Worm (Caenorhabditis elegans) whole organism, L2 larva: Measurements from ENCODE around the gene srg-10.

Experiments used
- C34F6.9 ChIP-seq: fragments of 150-350 bp; optimal IDR thresholded peaks from 2 replicates; lab custom pipeline; 2014; ENCODE audit warnings: missing biosample characterization, missing genetic modification characterization
- F13H6.1 ChIP-seq: sonication (generic microtip); optimal IDR thresholded peaks from 2 replicates; lab custom pipeline; 2016; ENCODE audit warnings: missing genetic modification characterization, missing compliant biosample characterization
- R02D3.7 ChIP-seq: fragments of 150-350 bp; optimal IDR thresholded peaks from 2 replicates; lab custom pipeline; 2014; ENCODE audit warnings: missing biosample characterization, missing genetic modification characterization
- Y55F3AM.14 ChIP-seq: fragments of 200-800 bp; sonication (Bioruptor generic); optimal IDR thresholded peaks from 2 replicates; lab custom pipeline; 2018; ENCODE audit warnings: mild to moderate bottlenecking, missing genetic modification characterization, missing compliant biosample characterization
- ZK546.5 ChIP-seq: sonication (generic microtip); optimal IDR thresholded peaks from 2 replicates; lab custom pipeline; 2017; ENCODE audit warnings: missing biosample characterization, missing genetic modification characterization
- alr-1 ChIP-seq: fragments of 150-350 bp; optimal IDR thresholded peaks from 2 replicates; lab custom pipeline; 2014; ENCODE audit warnings: missing biosample characterization, missing genetic modification characterization
- aly-2 ChIP-seq: fragments of 150-350 bp; optimal IDR thresholded peaks from 2 replicates; lab custom pipeline; 2014; ENCODE audit warnings: missing biosample characterization, missing genetic modification characterization
- ama-1 ChIP-seq: fragments of 150-350 bp; optimal IDR thresholded peaks from 2 replicates; lab custom pipeline; 2018; ENCODE audit warnings: inconsistent platforms
- blmp-1 ChIP-seq: sonication (generic microtip); optimal IDR thresholded peaks from 2 replicates; lab custom pipeline; 2017; ENCODE audit warnings: missing genetic modification characterization, mild to moderate bottlenecking, missing compliant biosample characterization, antibody characterized with exemption, moderate library complexity; ENCODE audit not compliant: insufficient read depth
- ceh-16 ChIP-seq: fragments of 150-350 bp; optimal IDR thresholded peaks from 2 replicates; lab custom pipeline; 2014; ENCODE audit warnings: missing biosample characterization, missing genetic modification characterization
- ceh-82 ChIP-seq: fragments of 150-350 bp; optimal IDR thresholded peaks from 2 replicates; lab custom pipeline; 2014; ENCODE audit warnings: missing biosample characterization, missing genetic modification characterization
- crh-2 ChIP-seq: sonication (generic microtip); optimal IDR thresholded peaks from 2 replicates; lab custom pipeline; 2017; ENCODE audit warnings: missing biosample characterization, missing genetic modification characterization
- dmd-4 ChIP-seq: sonication (generic microtip); optimal IDR thresholded peaks from 2 replicates; lab custom pipeline; 2017; ENCODE audit warnings: missing biosample characterization, missing genetic modification characterization
- egl-27 ChIP-seq: sonication (generic microtip); optimal IDR thresholded peaks from 3 replicates; lab custom pipeline; 2017; ENCODE audit warnings: missing biosample characterization, missing genetic modification reagents, missing genetic modification characterization
- elt-1 ChIP-seq: fragments of 150-350 bp; optimal IDR thresholded peaks from 2 replicates; lab custom pipeline; 2014; ENCODE audit warnings: missing biosample characterization, missing genetic modification characterization
- fos-1 ChIP-seq: fragments of 150-350 bp; optimal IDR thresholded peaks from 2 replicates; lab custom pipeline; 2014; ENCODE audit warnings: missing biosample characterization, missing genetic modification characterization
- gmeb-1 ChIP-seq: fragments of 150-350 bp; optimal IDR thresholded peaks from 2 replicates; lab custom pipeline; 2014; ENCODE audit warnings: missing biosample characterization, missing genetic modification characterization
- lin-11 ChIP-seq: fragments of 150-350 bp; sonication (generic microtip); optimal IDR thresholded peaks from 2 replicates; lab custom pipeline; 2014; ENCODE audit warnings: missing biosample characterization, missing genetic modification characterization, inconsistent platforms, mixed read lengths
- lin-13 ChIP-seq: fragments of 150-350 bp; optimal IDR thresholded peaks from 2 replicates; lab custom pipeline; 2014; ENCODE audit warnings: missing biosample characterization, missing genetic modification reagents, missing genetic modification characterization
- lin-39 ChIP-seq: fragments of 150-350 bp; optimal IDR thresholded peaks from 2 replicates; lab custom pipeline; 2014; ENCODE audit warnings: missing biosample characterization, missing genetic modification reagents, missing genetic modification characterization
- lsy-2 ChIP-seq, 2 experiments: fragments of 150-350 bp in 1 of 2; sonication (generic microtip) in 1 of 2; optimal IDR thresholded peaks; 2 replicates each; lab custom pipeline; 2014 to 2017; ENCODE audit warnings: missing biosample characterization in 2 of 2, missing genetic modification characterization in 2 of 2
- mab-5 ChIP-seq: fragments of 150-350 bp; optimal IDR thresholded peaks from 2 replicates; lab custom pipeline; 2014; ENCODE audit warnings: missing biosample characterization, missing genetic modification characterization
- mbf-1 ChIP-seq: sonication (generic microtip); optimal IDR thresholded peaks from 2 replicates; lab custom pipeline; 2017; ENCODE audit warnings: missing biosample characterization, missing genetic modification characterization
- mdl-1 ChIP-seq, 2 experiments: fragments of 150-350 bp in 1 of 2; sonication (generic microtip) in 1 of 2; optimal IDR thresholded peaks; 2 replicates each; lab custom pipeline; 2017; ENCODE audit warnings: missing biosample characterization in 2 of 2, missing genetic modification characterization in 2 of 2
- nhr-10 ChIP-seq: sonication (generic microtip); optimal IDR thresholded peaks from 2 replicates; lab custom pipeline; 2017; ENCODE audit warnings: missing biosample characterization, missing genetic modification characterization
- nhr-11 ChIP-seq: fragments of 150-350 bp; optimal IDR thresholded peaks from 2 replicates; lab custom pipeline; 2014; ENCODE audit warnings: missing biosample characterization, missing genetic modification characterization
- nhr-12 ChIP-seq: fragments of 150-350 bp; optimal IDR thresholded peaks from 2 replicates; lab custom pipeline; 2014; ENCODE audit warnings: missing biosample characterization, missing genetic modification characterization
- nhr-129 ChIP-seq: fragments of 150-350 bp; optimal IDR thresholded peaks from 2 replicates; lab custom pipeline; 2014; ENCODE audit warnings: missing biosample characterization, missing genetic modification characterization
- nhr-21 ChIP-seq: fragments of 150-350 bp; optimal IDR thresholded peaks from 2 replicates; lab custom pipeline; 2014; ENCODE audit warnings: missing biosample characterization, missing genetic modification characterization
- nhr-237 ChIP-seq: fragments of 150-350 bp; optimal IDR thresholded peaks from 2 replicates; lab custom pipeline; 2014; ENCODE audit warnings: missing biosample characterization, missing genetic modification characterization
- nhr-25 ChIP-seq: fragments of 150-350 bp; sonication (generic microtip); optimal IDR thresholded peaks from 3 replicates; lab custom pipeline; 2014; ENCODE audit warnings: missing biosample characterization, missing genetic modification characterization
- nhr-6 ChIP-seq: fragments of 150-350 bp; optimal IDR thresholded peaks from 2 replicates; lab custom pipeline; 2014; ENCODE audit warnings: missing biosample characterization, missing genetic modification characterization
- nhr-77 ChIP-seq: fragments of 150-350 bp; optimal IDR thresholded peaks from 2 replicates; lab custom pipeline; 2014; ENCODE audit warnings: missing biosample characterization, missing genetic modification characterization
- peb-1 ChIP-seq: fragments of 150-350 bp; optimal IDR thresholded peaks from 2 replicates; lab custom pipeline; 2014; ENCODE audit warnings: missing biosample characterization, missing genetic modification characterization
- sem-4 ChIP-seq: fragments of 150-350 bp; optimal IDR thresholded peaks from 2 replicates; lab custom pipeline; 2014; ENCODE audit warnings: missing biosample characterization, missing genetic modification reagents, missing genetic modification characterization
- skn-1 ChIP-seq: sonication (generic microtip); optimal IDR thresholded peaks from 2 replicates; lab custom pipeline; 2017; ENCODE audit warnings: missing biosample characterization, missing genetic modification characterization
- sma-3 ChIP-seq: sonication (generic microtip); optimal IDR thresholded peaks from 2 replicates; lab custom pipeline; 2016; ENCODE audit warnings: missing genetic modification reagents, missing genetic modification characterization, missing compliant biosample characterization
- sma-9 ChIP-seq, 2 experiments: fragments of 150-350 bp in 1 of 2; sonication (generic microtip) in 1 of 2; optimal IDR thresholded peaks; 2 replicates each; lab custom pipeline; 2014 to 2016; ENCODE audit warnings: missing genetic modification characterization in 2 of 2, mild to moderate bottlenecking in 1 of 2, missing biosample characterization in 1 of 2, missing compliant biosample characterization in 1 of 2, missing genetic modification reagents in 1 of 2, moderate library complexity in 1 of 2
- unc-39 ChIP-seq: fragments of 150-350 bp; optimal IDR thresholded peaks from 2 replicates; lab custom pipeline; 2014; ENCODE audit warnings: missing biosample characterization, missing genetic modification characterization
- unc-55 ChIP-seq: fragments of 150-350 bp; sonication (generic microtip); optimal IDR thresholded peaks from 3 replicates; lab custom pipeline; 2014; ENCODE audit warnings: missing biosample characterization, missing genetic modification reagents, missing genetic modification characterization
- unc-62 ChIP-seq: fragments of 150-350 bp; optimal IDR thresholded peaks from 2 replicates; lab custom pipeline; 2014; ENCODE audit warnings: missing biosample characterization, missing genetic modification reagents, missing genetic modification characterization
- zag-1 ChIP-seq: fragments of 150-350 bp; optimal IDR thresholded peaks from 2 replicates; lab custom pipeline; 2014; ENCODE audit warnings: missing biosample characterization, missing genetic modification characterization
- ztf-1 ChIP-seq: fragments of 200-800 bp; sonication (Bioruptor generic); conservative IDR thresholded peaks from 2 replicates; pipeline ENCODE4 v1.3.6; 2022; ENCODE audit warnings: missing genetic modification characterization, missing compliant biosample characterization
- ztf-11 ChIP-seq: sonication (generic microtip); optimal IDR thresholded peaks from 2 replicates; lab custom pipeline; 2017; ENCODE audit warnings: missing biosample characterization, missing genetic modification characterization
- ztf-4 ChIP-seq: fragments of 150-350 bp; optimal IDR thresholded peaks from 2 replicates; lab custom pipeline; 2014; ENCODE audit warnings: missing biosample characterization, missing genetic modification characterization

The srg-10 gene

DNA sequence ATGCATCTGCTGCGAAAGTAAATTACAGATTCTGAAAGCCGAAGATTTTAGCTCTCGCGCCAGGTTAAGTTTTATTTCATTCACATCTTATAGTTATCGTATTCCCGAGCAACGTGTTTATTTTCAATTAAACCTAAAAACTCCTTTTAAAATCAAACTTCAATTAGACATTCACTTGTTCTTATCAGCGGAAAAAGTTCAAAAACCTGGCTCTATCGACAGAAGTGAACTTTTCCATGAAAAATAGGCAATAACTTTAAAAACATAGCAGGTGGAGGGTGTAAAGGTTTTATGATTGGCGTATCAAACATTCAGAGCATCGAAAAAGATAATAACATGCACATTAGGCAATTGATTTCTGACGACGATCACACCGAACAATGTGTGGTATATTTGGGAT is 11.4 kb downstream of the srg-10 start, which contains the start of gene ppat-1:
Gene ppat-1, plus strand, starts transcription at position 316 of the 400 bp plus-strand sequence.
- TF ChIP-seq fos-1 (tag; lab: Kevin White, UChicago) = peak; percentile 10
- TF ChIP-seq peb-1 (tag; lab: Kevin White, UChicago) = no peak

ce11 chrIII:4689595-4689994 is 12.0 kb downstream of the srg-10 start:
- TF ChIP-seq nhr-11 (peak; percentile 32), F13H6.1 (tag; lab: Kevin White, UChicago) (peak; percentile 66), ceh-16 (tag; lab: Kevin White, UChicago) (no peak), mdl-1 (tag; optimal IDR thresholded peaks at IDR 0.05; lab: Kevin White, UChicago) (peak in 1 of 2 experiments; percentile 70), sma-3 (peak; percentile 76), Y55F3AM.14 (GFP tag; lab: Kevin White, UChicago) (peak; percentile 78), C34F6.9 (tag; lab: Kevin White, UChicago) (peak; percentile 68), ztf-1 (GFP tag; lab: Robert Waterston, UW) (no peak), nhr-6 (peak; percentile 48), gmeb-1 (peak; percentile 74), ztf-11 (no peak), lsy-2 (tag; optimal IDR thresholded peaks at IDR 0.05; lab: Kevin White, UChicago) (peak; percentile 54 to 79), R02D3.7 (tag; lab: Kevin White, UChicago) (no peak), lin-11 (tag; lab: Kevin White, UChicago) (peak; percentile 48), ztf-4 (tag; lab: Kevin White, UChicago) (peak; percentile 74), alr-1 (tag; lab: Kevin White, UChicago) (no peak), nhr-77 (tag; lab: Kevin White, UChicago) (no peak), unc-62 (GFP tag; lab: Kevin White, UChicago) (no peak), nhr-129 (tag; lab: Kevin White, UChicago) (peak; percentile 96), mab-5 (tag; lab: Kevin White, UChicago) (no peak), mbf-1 (no peak), nhr-237 (tag; lab: Kevin White, UChicago) (no peak), nhr-21 (tag; lab: Kevin White, UChicago) (peak; percentile 76), fos-1 (tag; lab: Kevin White, UChicago) (peak; percentile 89), crh-2 (tag; lab: Kevin White, UChicago) (peak; percentile 90), lin-13 (GFP tag; lab: Kevin White, UChicago) (peak; percentile 70), egl-27 (tag; lab: Kevin White, UChicago) (peak; percentile 77), lin-39 (no peak), nhr-25 (tag; lab: Kevin White, UChicago) (no peak), ama-1 (lab: Kevin White, UChicago) (no peak), peb-1 (tag; lab: Kevin White, UChicago) (no peak), sma-9 (GFP tag; optimal IDR thresholded peaks at IDR 0.05; lab: Kevin White, UChicago) (peak; percentile 85), sma-9 (tag; optimal IDR thresholded peaks at IDR 0.05; lab: Kevin White, UChicago) (no peak), sem-4 (tag; lab: Kevin White, UChicago) (peak; percentile 50)

ce11 chrIII:4693281-4693680 is 15.7 kb downstream of the srg-10 start, which contains the start of gene nifk-1:
TSS of gene nifk-1 (minus strand) at chrIII:4693307.
- no peak for TF ChIP-seq dmd-4 (tag; lab: Kevin White, UChicago)
- no peak for TF ChIP-seq mdl-1 (tag; optimal IDR thresholded peaks at IDR 0.05; lab: Kevin White, UChicago)
- TF ChIP-seq sma-9 (GFP tag; optimal IDR thresholded peaks at IDR 0.05; lab: Kevin White, UChicago) = peak; percentile 52
- TF ChIP-seq sma-9 (tag; optimal IDR thresholded peaks at IDR 0.05; lab: Kevin White, UChicago) = no peak
- TF ChIP-seq nhr-129 (tag; lab: Kevin White, UChicago) = peak; percentile 79
- TF ChIP-seq ztf-4 (tag; lab: Kevin White, UChicago) = no peak
- TF ChIP-seq unc-62 (GFP tag; lab: Kevin White, UChicago) = no peak
- no peak for TF ChIP-seq nhr-12
- peak; percentile 29 for TF ChIP-seq lin-13 (GFP tag; lab: Kevin White, UChicago)
- no peak for TF ChIP-seq aly-2 (tag; lab: Kevin White, UChicago)
- TF ChIP-seq gmeb-1 = peak; percentile 76
- TF ChIP-seq skn-1 (tag; lab: Kevin White, UChicago) = no peak
- no peak for TF ChIP-seq nhr-237 (tag; lab: Kevin White, UChicago)
- peak; percentile 70 for TF ChIP-seq fos-1 (tag; lab: Kevin White, UChicago)
- no peak for TF ChIP-seq peb-1 (tag; lab: Kevin White, UChicago)
- peak; percentile 9 to 87 for TF ChIP-seq lsy-2 (tag; optimal IDR thresholded peaks at IDR 0.05; lab: Kevin White, UChicago)
- peak; percentile 58 for TF ChIP-seq sma-3
- TF ChIP-seq blmp-1 (tag; lab: Kevin White, UChicago) = peak; percentile 37
- TF ChIP-seq unc-55 (GFP tag; lab: Kevin White, UChicago) = peak; percentile 77
- no peak for TF ChIP-seq nhr-77 (tag; lab: Kevin White, UChicago)
- peak; percentile 10 for TF ChIP-seq sem-4 (tag; lab: Kevin White, UChicago)
- TF ChIP-seq crh-2 (tag; lab: Kevin White, UChicago) = peak; percentile 60
- no peak for TF ChIP-seq unc-39 (tag; lab: Kevin White, UChicago)
- TF ChIP-seq mbf-1 = no peak
- no peak for TF ChIP-seq zag-1 (tag; lab: Kevin White, UChicago)
- TF ChIP-seq ceh-82 (tag; lab: Kevin White, UChicago) = no peak
- no peak for TF ChIP-seq nhr-11
- no peak for TF ChIP-seq nhr-10 (tag; lab: Kevin White, UChicago)
- no peak for TF ChIP-seq ama-1 (lab: Kevin White, UChicago)
- TF ChIP-seq F13H6.1 (tag; lab: Kevin White, UChicago) = peak; percentile 50
- TF ChIP-seq ztf-1 (GFP tag; lab: Robert Waterston, UW) = no peak
- no peak for TF ChIP-seq ztf-11
- peak; percentile 21 for TF ChIP-seq nhr-21 (tag; lab: Kevin White, UChicago)
- no peak for TF ChIP-seq elt-1
- TF ChIP-seq nhr-25 (tag; lab: Kevin White, UChicago) = peak; percentile 60
- no peak for TF ChIP-seq ZK546.5
- TF ChIP-seq mab-5 (tag; lab: Kevin White, UChicago) = no peak
- no peak for TF ChIP-seq R02D3.7 (tag; lab: Kevin White, UChicago)
- no peak for TF ChIP-seq alr-1 (tag; lab: Kevin White, UChicago)
